Worm (Caenorhabditis elegans) whole organism, young adult: Measurements from ENCODE around the gene pcrg-1.

Experiments
- ceh-58 ChIP-seq: fragments of 200-800 bp; sonication (Bioruptor generic); IDR thresholded peaks from 2 replicates; pipeline ENCODE4 v1.3.6; 2022; ENCODE audit warnings: missing genetic modification characterization, missing compliant biosample characterization
- him-1 ChIP-seq: sonication (generic microtip); optimal IDR thresholded peaks from 2 replicates; lab custom pipeline; 2016; ENCODE audit warnings: missing genotype, missing genetic modification reagents, missing genetic modification characterization, missing compliant biosample characterization

ce11 chrII:7182630-7183029 lies 17.7 kb upstream of the pcrg-1 start:
- TF ChIP-seq ceh-58 (GFP tag; lab: Robert Waterston, UW): no peak
- no peak for TF ChIP-seq him-1 (tag; lab: Kevin White, UChicago)
